Worm (Caenorhabditis elegans): ENCODE results near the gene ZK666.1.

DNA sequence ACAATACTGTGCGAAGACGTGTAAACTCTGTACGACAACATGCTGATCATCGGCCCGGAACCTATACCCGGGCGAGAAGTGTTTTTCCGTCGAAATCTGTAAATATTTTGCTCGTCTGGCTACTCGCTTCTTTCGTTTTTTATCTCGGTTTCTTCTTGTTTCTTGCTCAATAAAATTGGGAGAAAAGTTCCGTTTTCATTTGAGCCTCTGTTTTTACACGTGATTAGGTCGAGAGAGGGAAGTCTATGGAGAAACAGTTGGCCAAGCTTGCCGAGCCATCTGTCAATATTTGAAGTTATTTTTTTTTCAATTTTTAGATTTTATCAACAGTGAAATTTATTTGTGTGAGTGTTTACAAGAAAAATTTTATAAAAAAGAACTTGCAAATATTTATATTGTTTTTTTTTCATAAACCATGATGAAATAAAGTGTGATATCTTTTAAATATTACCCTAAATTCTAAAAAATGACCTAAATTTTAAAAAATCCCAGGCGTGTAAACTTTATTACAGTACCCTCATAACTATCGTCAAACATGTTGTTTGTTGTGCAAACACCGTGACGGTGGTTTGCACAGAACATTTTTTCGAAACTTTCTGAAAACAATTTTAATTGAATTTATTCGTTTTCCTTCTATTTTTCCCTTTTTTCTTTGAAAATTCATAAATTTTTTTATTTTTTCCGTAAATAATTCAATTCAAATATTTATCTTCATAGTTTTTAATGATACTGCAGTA is 26.0 kb downstream of the ZK666.1 start:
- TF ChIP-seq lin-15B (tag; optimal IDR thresholded peaks at IDR 0.05) (peak; percentile 1), ama-1 (optimal IDR thresholded peaks at IDR 0.05) (no peak), nhr-237 (tag; optimal IDR thresholded peaks at IDR 0.05) (no peak), ZK546.5 (tag; optimal IDR thresholded peaks at IDR 0.05) (no peak), elt-3 (tag; optimal IDR thresholded peaks at IDR 0.05) (no peak), nhr-12 (tag; optimal IDR thresholded peaks at IDR 0.05) (no peak), zag-1 (tag; optimal IDR thresholded peaks at IDR 0.05) (no peak), ceh-82 (tag; optimal IDR thresholded peaks at IDR 0.05) (no peak), tbx-2 (tag; optimal IDR thresholded peaks at IDR 0.05) (no peak), hmg-11 (tag; optimal IDR thresholded peaks at IDR 0.05) (no peak), nhr-11 (tag; optimal IDR thresholded peaks at IDR 0.05) (no peak), mdl-1 (tag; optimal IDR thresholded peaks at IDR 0.05) (no peak)

Measured in whole organism, L3 larva.